Worm (Caenorhabditis elegans): ENCODE data around the gene dsc-4.

dsc-4 gene

ce11 chrIV:300307-300706 is 20.0 kb downstream of the dsc-4 start:
- TF ChIP-seq hlh-6 (tag; optimal IDR thresholded peaks at IDR 0.05) (no peak), nfya-1 (tag; optimal IDR thresholded peaks at IDR 0.05) (no peak)

ce11 chrIV:299190-299589 is 21.2 kb downstream of the dsc-4 start:
- no peak for TF ChIP-seq tbx-2 (tag; optimal IDR thresholded peaks at IDR 0.05)
- no peak for TF ChIP-seq hlh-13 (GFP tag; optimal IDR thresholded peaks at IDR 0.05)
- TF ChIP-seq eyg-1 (tag; optimal IDR thresholded peaks at IDR 0.05) = no peak
- no peak for TF ChIP-seq ets-4 (tag; optimal IDR thresholded peaks at IDR 0.05)
- no peak for TF ChIP-seq K09A11.1 (tag; optimal IDR thresholded peaks at IDR 0.05; ENCODE audit: insufficient read depth)
- no peak for TF ChIP-seq pha-4 (tag; optimal IDR thresholded peaks at IDR 0.05)
- TF ChIP-seq tbx-7 (tag; optimal IDR thresholded peaks at IDR 0.05) = no peak
- TF ChIP-seq dmd-4 (tag; optimal IDR thresholded peaks at IDR 0.05; ENCODE audit: borderline replicate concordance) = no peak
- TF ChIP-seq che-1 (tag; optimal IDR thresholded peaks at IDR 0.05) = no peak
- TF ChIP-seq nhr-232 (tag; optimal IDR thresholded peaks at IDR 0.05) = no peak
- TF ChIP-seq hlh-30 (tag; optimal IDR thresholded peaks at IDR 0.05; ENCODE audit: insufficient read depth) = no peak
- no peak for TF ChIP-seq sox-4 (tag; optimal IDR thresholded peaks at IDR 0.05)
- TF ChIP-seq elt-4 (tag; optimal IDR thresholded peaks at IDR 0.05) = no peak
- TF ChIP-seq pha-2 (tag; optimal IDR thresholded peaks at IDR 0.05) = no peak
- no peak for TF ChIP-seq hlh-6 (tag; optimal IDR thresholded peaks at IDR 0.05)
- TF ChIP-seq sox-2 (GFP tag; IDR thresholded peaks at IDR 0.05) = no peak
- no peak for TF ChIP-seq K02D7.2 (tag; optimal IDR thresholded peaks at IDR 0.05)
- TF ChIP-seq gmeb-2 (tag; optimal IDR thresholded peaks at IDR 0.05) = no peak

ce11 chrIV:298204-298603 is 22.1 kb downstream of the dsc-4 start, which contains the start of gene pnp-1:
pnp-1 (minus strand) TSS chrIV:298304.
- TF ChIP-seq K09A11.1 (tag; optimal IDR thresholded peaks at IDR 0.05; ENCODE audit: insufficient read depth) (no peak), fkh-6 (tag; optimal IDR thresholded peaks at IDR 0.05) (no peak), ets-4 (tag; optimal IDR thresholded peaks at IDR 0.05) (no peak), K02D7.2 (tag; optimal IDR thresholded peaks at IDR 0.05) (no peak), ahr-1 (tag; optimal IDR thresholded peaks at IDR 0.05) (no peak), pag-3 (tag; optimal IDR thresholded peaks at IDR 0.05; ENCODE audit: borderline replicate concordance) (no peak), hlh-6 (tag; optimal IDR thresholded peaks at IDR 0.05) (no peak), gmeb-2 (tag; optimal IDR thresholded peaks at IDR 0.05) (no peak), nhr-232 (tag; optimal IDR thresholded peaks at IDR 0.05) (no peak), C38D4.7 (GFP tag; optimal IDR thresholded peaks at IDR 0.05) (no peak), eyg-1 (tag; optimal IDR thresholded peaks at IDR 0.05) (no peak), ceh-48 (tag; optimal IDR thresholded peaks at IDR 0.05) (no peak)

DNA sequence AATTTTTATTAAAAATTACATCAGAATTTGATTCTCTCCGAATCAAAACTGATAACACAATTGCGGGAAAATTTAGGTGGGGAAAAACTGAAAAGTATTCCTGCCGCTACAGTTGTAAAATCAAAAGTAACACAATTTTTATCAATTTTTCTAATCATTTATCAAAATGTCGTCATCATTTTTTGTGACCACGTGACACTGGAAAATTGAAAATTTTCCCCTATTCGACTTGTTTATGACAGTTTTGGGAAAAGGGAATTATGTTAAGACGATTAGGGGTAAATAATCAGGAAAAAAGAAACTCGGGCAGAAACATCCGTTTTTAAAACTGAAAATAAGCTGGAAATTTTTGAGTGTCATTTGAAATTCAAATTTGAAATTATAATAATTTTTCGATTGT is 23.5 kb downstream of the dsc-4 start:
- TF ChIP-seq pha-2 (tag; optimal IDR thresholded peaks at IDR 0.05) (no peak), pros-1 (tag; optimal IDR thresholded peaks at IDR 0.05) (no peak), elt-2 (tag; optimal IDR thresholded peaks at IDR 0.05) (peak; percentile 20), ceh-18 (tag; optimal IDR thresholded peaks at IDR 0.05) (no peak), ceh-2 (tag; optimal IDR thresholded peaks at IDR 0.05) (no peak), pha-4 (tag; optimal IDR thresholded peaks at IDR 0.05) (no peak), hlh-13 (GFP tag; optimal IDR thresholded peaks at IDR 0.05) (no peak)

DNA sequence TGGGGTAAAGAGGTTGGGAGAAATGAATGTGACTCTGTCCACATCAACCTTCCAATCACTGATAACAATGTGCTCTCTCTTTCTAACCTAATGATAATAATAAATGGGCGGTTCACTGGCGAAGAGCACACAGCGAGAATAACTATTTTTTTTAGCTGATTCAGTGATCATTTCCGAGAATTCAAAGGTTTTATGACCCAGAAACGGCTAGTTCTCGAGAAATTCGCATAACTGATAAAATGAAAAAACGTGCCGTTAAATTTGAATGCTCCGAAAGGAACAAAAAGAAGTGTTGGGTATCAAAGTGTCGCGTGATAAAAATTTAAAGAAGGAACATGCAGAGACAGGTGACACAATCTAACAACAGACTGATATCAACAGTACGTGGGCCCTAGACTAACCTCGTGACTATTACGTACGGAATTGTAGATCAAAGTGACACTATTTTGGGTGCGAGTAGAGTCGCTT is 24.6 kb downstream of the dsc-4 start:
- TF ChIP-seq pros-1 (tag; optimal IDR thresholded peaks at IDR 0.05) = no peak
- TF ChIP-seq pha-2 (tag; optimal IDR thresholded peaks at IDR 0.05) = no peak
- no peak for TF ChIP-seq sox-4 (tag; optimal IDR thresholded peaks at IDR 0.05)
- no peak for TF ChIP-seq ceh-34 (tag; optimal IDR thresholded peaks at IDR 0.05)
- peak; percentile 80 for TF ChIP-seq elt-2 (tag; optimal IDR thresholded peaks at IDR 0.05)
- no peak for TF ChIP-seq unc-3 (GFP tag; conservative IDR thresholded peaks at IDR 0.05)
- no peak for TF ChIP-seq unc-3 (tag; optimal IDR thresholded peaks at IDR 0.05)

DNA sequence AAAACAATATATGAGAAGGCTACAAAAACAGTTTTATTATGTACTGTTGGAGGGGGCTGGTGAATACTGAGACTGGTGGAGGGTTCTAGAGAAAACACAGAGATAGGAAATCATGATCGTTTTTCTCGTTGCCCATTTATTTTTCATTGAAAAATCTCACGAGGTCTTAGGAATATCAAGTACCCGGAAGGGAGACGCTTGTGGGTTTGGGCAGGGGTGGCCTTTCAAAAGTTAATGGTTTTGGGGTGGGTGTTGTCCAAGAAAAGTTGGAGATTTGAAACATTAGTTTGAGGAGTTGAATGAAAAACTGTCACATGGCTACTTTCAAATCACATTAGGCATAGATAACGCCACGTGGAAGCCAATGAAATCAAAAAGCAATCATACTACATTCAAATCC is 25.6 kb downstream of the dsc-4 start:
- TF ChIP-seq unc-3 (GFP tag; conservative IDR thresholded peaks at IDR 0.05) = no peak
- TF ChIP-seq unc-3 (tag; optimal IDR thresholded peaks at IDR 0.05) = no peak
- TF ChIP-seq C38D4.7 (GFP tag; optimal IDR thresholded peaks at IDR 0.05) = no peak
- TF ChIP-seq elt-4 (tag; optimal IDR thresholded peaks at IDR 0.05) = no peak
- TF ChIP-seq ceh-24 (tag; optimal IDR thresholded peaks at IDR 0.05) = no peak
- TF ChIP-seq ceh-22 (tag; optimal IDR thresholded peaks at IDR 0.05) = no peak
- TF ChIP-seq nfya-1 (tag; optimal IDR thresholded peaks at IDR 0.05) = no peak
- no peak for TF ChIP-seq ceh-45 (GFP tag; IDR thresholded peaks at IDR 0.05)
- TF ChIP-seq unc-42 (tag; optimal IDR thresholded peaks at IDR 0.05) = no peak
- no peak for TF ChIP-seq dve-1 (tag; optimal IDR thresholded peaks at IDR 0.05)
- no peak for TF ChIP-seq K09A11.1 (tag; optimal IDR thresholded peaks at IDR 0.05; ENCODE audit: insufficient read depth)
- TF ChIP-seq T23F11.4 (GFP tag; optimal IDR thresholded peaks at IDR 0.05) = no peak
- no peak for TF ChIP-seq pha-2 (tag; optimal IDR thresholded peaks at IDR 0.05)

Measured in whole organism, late embryonic.